Fruit fly (Drosophila melanogaster) whole organism, prepupa: Measurements from ENCODE around the gene Elp1.

Source experiments
- CG11294 ChIP-seq: fragments of 200-800 bp; sonication (Bioruptor generic); IDR thresholded peaks from 2 replicates; pipeline ENCODE4 v1.3.6; 2022; ENCODE audit warnings: missing biosample characterization, missing genetic modification characterization
- CG16779 ChIP-seq: fragments of 200-800 bp; sonication (Bioruptor generic); optimal IDR thresholded peaks from 3 replicates; lab custom pipeline; 2017; ENCODE audit warnings: missing biosample characterization, mild to moderate bottlenecking, missing genetic modification characterization
- CG3919 ChIP-seq: fragments of 200-800 bp; sonication (Bioruptor generic); optimal IDR thresholded peaks from 3 replicates; lab custom pipeline; 2016; ENCODE audit warnings: missing biosample characterization, missing genetic modification characterization
- CG6276 ChIP-seq: fragments of 200-800 bp; sonication (Bioruptor generic); optimal IDR thresholded peaks from 2 replicates; lab custom pipeline; 2017; ENCODE audit warnings: missing biosample characterization, mild to moderate bottlenecking, missing genetic modification characterization
- CG8632 ChIP-seq: fragments of 200-800 bp; sonication (Bioruptor generic); optimal IDR thresholded peaks from 3 replicates; lab custom pipeline; 2016; ENCODE audit warnings: missing biosample characterization, missing genetic modification characterization
- Eip93F ChIP-seq: fragments of 200-800 bp; sonication (Bioruptor generic); optimal IDR thresholded peaks from 2 replicates; lab custom pipeline; 2016; ENCODE audit warnings: missing biosample characterization, mild to moderate bottlenecking, missing genetic modification characterization
- Gug ChIP-seq: fragments of 200-800 bp; sonication (Bioruptor generic); IDR thresholded peaks from 2 replicates; pipeline ENCODE4 v1.3.6; 2022; ENCODE audit warnings: missing biosample characterization, missing genetic modification characterization
- Hr38 ChIP-seq: sonication (Bioruptor generic); optimal IDR thresholded peaks from 2 replicates; lab custom pipeline; 2016; ENCODE audit warnings: missing biosample characterization, missing genetic modification characterization
- dac ChIP-seq: fragments of 200-800 bp; sonication (Bioruptor generic); optimal IDR thresholded peaks from 2 replicates; lab custom pipeline; 2017; ENCODE audit warnings: missing biosample characterization, mild to moderate bottlenecking, missing genetic modification characterization
- eg ChIP-seq: fragments of 200-800 bp; sonication (Bioruptor generic); IDR thresholded peaks from 3 replicates; pipeline ENCODE4 v1.3.6; 2022; ENCODE audit warnings: missing biosample characterization, missing genetic modification characterization
- esn ChIP-seq: fragments of 200-800 bp; sonication (Bioruptor generic); optimal IDR thresholded peaks from 2 replicates; lab custom pipeline; 2016; ENCODE audit warnings: missing biosample characterization, mild to moderate bottlenecking, missing genetic modification characterization, moderate library complexity
- fkh ChIP-seq: fragments of 200-800 bp; sonication (Bioruptor generic); optimal IDR thresholded peaks from 3 replicates; lab custom pipeline; 2017; ENCODE audit warnings: missing biosample characterization, mild to moderate bottlenecking, missing genetic modification characterization, moderate library complexity
- svp ChIP-seq: fragments of 200-800 bp; sonication (Bioruptor generic); peaks from one replicate; lab custom pipeline; 2016; ENCODE audit warnings: missing biosample characterization, missing genetic modification characterization

- TF ChIP-seq CG11294 (GFP tag; lab: Robert Waterston, UW) (0 out of 2 replicates have a peak, but pooled peaks have one; percentile 50), CG6276 (GFP tag; lab: Kevin White, UChicago) (no peak), Hr38 (GFP tag; lab: Kevin White, UChicago) (no peak), eg (GFP tag; lab: Robert Waterston, UW) (peak; percentile 83; the same call in 2 of the 3 replicates), esn (GFP tag; lab: Kevin White, UChicago) (peak; percentile 87), Gug (GFP tag; lab: Robert Waterston, UW) (peak; percentile 44; the same call in 1 of the 2 replicates), CG3919 (GFP tag; lab: Kevin White, UChicago) (no peak), CG8632 (GFP tag; lab: Kevin White, UChicago) (no peak), fkh (GFP tag; lab: Kevin White, UChicago) (no peak), dac (GFP tag; lab: Kevin White, UChicago) (no peak), Eip93F (GFP tag; lab: Kevin White, UChicago) (peak; percentile 51), CG16779 (no peak), svp (GFP tag; lab: Kevin White, UChicago) (no peak)
Measured at dm6 chr3R:11623025-11623424, 27.7 kb upstream of the Elp1 start, which contains the start of gene CG14711.
